Worm (Caenorhabditis elegans) whole organism, L3 larva: Measurements from ENCODE around the gene nhr-117.

Experiments
- ama-1 ChIP-seq: fragments of 150-350 bp; optimal IDR thresholded peaks from 2 replicates; lab custom pipeline; 2018
- jun-1 ChIP-seq: fragments of 150-350 bp; optimal IDR thresholded peaks from 2 replicates; lab custom pipeline; 2014; ENCODE audit warnings: missing biosample characterization, missing genetic modification reagents, missing genetic modification characterization
- nhr-23 ChIP-seq: fragments of 150-350 bp; optimal IDR thresholded peaks from 2 replicates; lab custom pipeline; 2014; ENCODE audit warnings: missing biosample characterization, missing genetic modification reagents, missing genetic modification characterization
- nhr-25 ChIP-seq: sonication (generic microtip); optimal IDR thresholded peaks from 2 replicates; lab custom pipeline; 2017; ENCODE audit warnings: missing biosample characterization, missing genetic modification characterization
- nhr-77 ChIP-seq: fragments of 150-350 bp; optimal IDR thresholded peaks from 2 replicates; lab custom pipeline; 2014; ENCODE audit warnings: missing biosample characterization, missing genetic modification characterization
- skn-1 ChIP-seq: fragments of 150-350 bp; optimal IDR thresholded peaks from 2 replicates; lab custom pipeline; 2014; ENCODE audit warnings: missing biosample characterization, missing genetic modification characterization
- unc-62 ChIP-seq: fragments of 150-350 bp; sonication (generic microtip); optimal IDR thresholded peaks from 4 replicates; lab custom pipeline; 2014; ENCODE audit warnings: missing biosample characterization, missing genetic modification reagents, missing genetic modification characterization

DNA sequence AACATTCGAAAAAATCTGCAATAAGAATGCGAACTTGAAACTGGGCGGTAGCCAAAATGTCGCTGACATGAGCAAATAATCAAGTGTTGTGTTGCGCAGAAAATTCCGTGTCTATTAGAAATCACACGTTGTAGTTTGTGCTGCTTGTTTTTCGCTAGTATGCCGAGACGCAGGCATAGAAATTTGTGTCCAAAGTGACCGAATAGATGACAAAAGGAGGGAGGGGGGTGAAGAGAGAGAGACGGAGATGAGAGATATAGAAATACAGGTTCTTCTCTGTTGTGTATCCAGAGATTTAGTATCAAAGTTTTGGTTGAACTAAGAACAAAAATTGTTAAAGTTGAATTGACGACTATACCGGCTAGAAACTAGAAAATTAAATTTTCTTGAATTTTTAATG is 5.9 kb upstream of the nhr-117 start:
- TF ChIP-seq ama-1 (lab: Kevin White, UChicago) = no peak
- TF ChIP-seq jun-1 (tag; lab: Kevin White, UChicago) = no peak
- TF ChIP-seq nhr-77 (tag; lab: Kevin White, UChicago) = peak; percentile 44
- TF ChIP-seq nhr-25 (tag; lab: Kevin White, UChicago) = peak; percentile 57
- TF ChIP-seq nhr-23 (tag; lab: Kevin White, UChicago) = peak; percentile 49
- TF ChIP-seq skn-1 = peak; percentile 39
- TF ChIP-seq unc-62 (GFP tag; lab: Kevin White, UChicago) = no peak
